In the genomic region with DNA sequence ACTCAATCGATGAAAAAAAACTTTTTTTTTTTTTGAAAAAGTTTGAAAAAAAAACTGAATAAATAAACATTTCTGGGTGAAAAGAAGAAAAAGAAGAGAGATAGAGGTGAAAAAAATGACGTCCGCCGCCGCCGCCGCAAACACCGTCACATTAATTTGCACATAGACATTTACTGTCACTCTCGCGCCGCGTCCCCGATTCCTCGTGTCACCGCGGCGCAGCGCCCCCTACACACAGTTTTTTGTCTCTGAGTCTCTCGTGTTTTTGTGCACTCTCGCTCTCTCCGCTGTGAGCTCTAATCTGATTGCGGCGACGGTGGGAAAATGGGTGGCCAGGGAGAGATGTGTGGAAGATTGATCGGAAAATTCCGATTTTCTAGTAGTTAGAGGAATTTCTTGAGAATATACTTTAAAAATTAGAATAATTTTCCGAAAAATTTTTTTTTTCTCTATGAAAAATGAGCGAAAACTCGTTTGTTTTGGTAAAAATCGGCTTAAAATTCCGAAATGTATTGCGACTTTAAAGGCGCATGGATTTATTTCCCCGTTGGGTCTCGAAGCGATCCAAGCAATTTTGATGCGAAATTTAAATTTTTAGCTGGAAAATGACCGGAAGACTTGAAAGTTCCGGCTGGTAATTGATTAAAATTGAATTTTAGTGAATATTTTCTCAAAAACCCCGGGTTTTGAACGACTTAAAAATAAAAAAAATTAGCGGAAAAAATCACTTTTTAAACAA, we compare ENCODE assay signal across 4 worm cellular contexts.
TF ChIP-seq lines count a peak whose summit lies in the region.

No protein-coding gene starts in this region.

TF ChIP-seq in whole organism, L1 larva, 84 proteins besides CTCF, POLR2A, EP300 and RAD21:
- TF ChIP-seq nhr-19 (GFP tag; conservative IDR thresholded peaks at IDR 0.05; lab: Robert Waterston, UW) = no peak
- TF ChIP-seq blmp-1 (tag; optimal IDR thresholded peaks at IDR 0.05; lab: Kevin White, UChicago) = peak; percentile 58
- TF ChIP-seq efl-1 (optimal IDR thresholded peaks at IDR 0.05; lab: Kevin White, UChicago) = peak; percentile 3 to 4
- TF ChIP-seq efl-1 (GFP tag; optimal IDR thresholded peaks at IDR 0.05 in 1 of 2; lab: Kevin White, UChicago) = peak; percentile 19 to 79
- TF ChIP-seq fos-1 (tag; optimal IDR thresholded peaks at IDR 0.05; lab: Kevin White, UChicago) = no peak
- TF ChIP-seq lin-35 (GFP tag; optimal IDR thresholded peaks at IDR 0.05; lab: Kevin White, UChicago) = peak in 1 of 2 experiments; percentile 2
- TF ChIP-seq unc-30 (tag; optimal IDR thresholded peaks at IDR 0.05; lab: Kevin White, UChicago) = no peak
- peak; percentile 41 for TF ChIP-seq F16B12.6 (tag; optimal IDR thresholded peaks at IDR 0.05; lab: Kevin White, UChicago)
- peak in 1 of 2 experiments; percentile 23 for TF ChIP-seq mdl-1 (tag; optimal IDR thresholded peaks at IDR 0.05; lab: Kevin White, UChicago)
- TF ChIP-seq dpl-1 (GFP tag; optimal IDR thresholded peaks at IDR 0.05; lab: Kevin White, UChicago) = peak; percentile 7 to 13 (median 11)
- TF ChIP-seq sup-37 (GFP tag; optimal IDR thresholded peaks at IDR 0.05; lab: Kevin White, UChicago) = no peak
- peak; percentile 37 for TF ChIP-seq nhr-85 (tag; lab: Kevin White, UChicago)
- TF ChIP-seq snu-23 (GFP tag; optimal IDR thresholded peaks at IDR 0.05; lab: Kevin White, UChicago) = peak; percentile 9
- TF ChIP-seq rnt-1 (tag; optimal IDR thresholded peaks at IDR 0.05; lab: Kevin White, UChicago) = peak; percentile 25
- no peak for TF ChIP-seq tbx-2 (tag; optimal IDR thresholded peaks at IDR 0.05; lab: Kevin White, UChicago)
- no peak for TF ChIP-seq pax-3 (tag; optimal IDR thresholded peaks at IDR 0.05; lab: Kevin White, UChicago)

TF ChIP-seq in whole organism, L3 larva, 47 proteins besides CTCF, POLR2A, EP300 and RAD21:
- TF ChIP-seq lin-15B (tag; optimal IDR thresholded peaks at IDR 0.05; lab: Kevin White, UChicago) (peak; percentile 1), ztf-11 (tag; optimal IDR thresholded peaks at IDR 0.05; lab: Kevin White, UChicago) (no peak), elt-2 (tag; optimal IDR thresholded peaks at IDR 0.05; lab: Kevin White, UChicago) (peak; percentile 33), nhr-23 (tag; optimal IDR thresholded peaks at IDR 0.05; lab: Kevin White, UChicago) (peak; percentile 3), hmg-11 (tag; optimal IDR thresholded peaks at IDR 0.05; lab: Kevin White, UChicago) (peak; percentile 38), R02D3.7 (tag; optimal IDR thresholded peaks at IDR 0.05; lab: Kevin White, UChicago) (no peak)

TF ChIP-seq in whole organism, L4 larva, 104 proteins besides CTCF, POLR2A, EP300 and RAD21 (continues in another document):
- TF ChIP-seq dmd-6 (GFP tag; IDR thresholded peaks at IDR 0.05; lab: Robert Waterston, UW) = peak; percentile 48; the same call in 1 of the 2 replicates
- TF ChIP-seq dpl-1 (GFP tag; optimal IDR thresholded peaks at IDR 0.05; lab: Kevin White, UChicago) = peak; percentile 3
- TF ChIP-seq tag-97 (GFP tag; IDR thresholded peaks at IDR 0.05; lab: Robert Waterston, UW) = no peak
- no peak for TF ChIP-seq nhr-48 (tag; optimal IDR thresholded peaks at IDR 0.05; lab: Kevin White, UChicago)
- TF ChIP-seq lin-38 (GFP tag; IDR thresholded peaks at IDR 0.05; lab: Robert Waterston, UW) = peak; percentile 59
- no peak for TF ChIP-seq jun-1 (tag; optimal IDR thresholded peaks at IDR 0.05; lab: Kevin White, UChicago)
- no peak for TF ChIP-seq Y48G9A.11 (GFP tag; IDR thresholded peaks at IDR 0.05; lab: Robert Waterston, UW)
- peak; percentile 61 for TF ChIP-seq mxl-3 (GFP tag; optimal IDR thresholded peaks at IDR 0.05; lab: Kevin White, UChicago)
- no peak for TF ChIP-seq F10B5.3 (tag; optimal IDR thresholded peaks at IDR 0.05; lab: Kevin White, UChicago)
- no peak for TF ChIP-seq daf-16 (GFP tag; optimal IDR thresholded peaks at IDR 0.05; lab: Kevin White, UChicago)
- TF ChIP-seq daf-16 (tag; optimal IDR thresholded peaks at IDR 0.05; lab: Kevin White, UChicago) = peak; percentile 38
- peak; percentile 75 for TF ChIP-seq hlh-30 (tag; optimal IDR thresholded peaks at IDR 0.05; lab: Kevin White, UChicago; ENCODE audit: insufficient read depth)
- no peak for TF ChIP-seq unc-39 (tag; optimal IDR thresholded peaks at IDR 0.05; lab: Kevin White, UChicago)
- TF ChIP-seq madf-5 (GFP tag; IDR thresholded peaks at IDR 0.05; lab: Robert Waterston, UW) = no peak
- TF ChIP-seq fos-1 (tag; optimal IDR thresholded peaks at IDR 0.05; lab: Kevin White, UChicago) = no peak
- no peak for TF ChIP-seq mxl-2 (GFP tag; conservative IDR thresholded peaks at IDR 0.05; lab: Robert Waterston, UW)
- peak; percentile 27 to 40 for TF ChIP-seq mdl-1 (tag; optimal IDR thresholded peaks at IDR 0.05; lab: Kevin White, UChicago)
- TF ChIP-seq mes-2 (tag; optimal IDR thresholded peaks at IDR 0.05; lab: Kevin White, UChicago; ENCODE audit: poor library complexity, severe bottlenecking) = peak; percentile 40
- peak; percentile 61 for TF ChIP-seq set-16 (GFP tag; IDR thresholded peaks at IDR 0.05; lab: Robert Waterston, UW)
- peak; percentile 40 for TF ChIP-seq aha-1 (tag; lab: Kevin White, UChicago)
- peak; percentile 63; the same call in 1 of the 2 replicates for TF ChIP-seq egl-43 (GFP tag; IDR thresholded peaks at IDR 0.05; lab: Robert Waterston, UW)
- peak; percentile 61 for TF ChIP-seq hlh-11 (tag; optimal IDR thresholded peaks at IDR 0.05; lab: Kevin White, UChicago)
- TF ChIP-seq spr-3 (GFP tag; optimal IDR thresholded peaks at IDR 0.05; lab: Kevin White, UChicago) = no peak
- TF ChIP-seq hmg-1.1 (GFP tag; IDR thresholded peaks at IDR 0.05; lab: Robert Waterston, UW) = peak; percentile 50; the same call in 1 of the 2 replicates
- TF ChIP-seq pqm-1 (tag; optimal IDR thresholded peaks at IDR 0.05; lab: Kevin White, UChicago) = peak; percentile 16
- TF ChIP-seq zfp-3 (GFP tag; conservative IDR thresholded peaks at IDR 0.05; lab: Robert Waterston, UW) = no peak
- no peak for TF ChIP-seq zfp-2 (tag; optimal IDR thresholded peaks at IDR 0.05; lab: Kevin White, UChicago)
- peak; percentile 42 for TF ChIP-seq dve-1 (tag; optimal IDR thresholded peaks at IDR 0.05; lab: Kevin White, UChicago; ENCODE audit: insufficient read depth)
- TF ChIP-seq unc-62 (GFP tag; optimal IDR thresholded peaks at IDR 0.05 in 1 of 2; lab: Kevin White, UChicago) = peak in 1 of 2 experiments; percentile 77
- no peak for TF ChIP-seq unc-62 (tag; optimal IDR thresholded peaks at IDR 0.05; lab: Kevin White, UChicago)
- peak; percentile 47; the same call in 1 of the 2 replicates for TF ChIP-seq madf-9 (GFP tag; conservative IDR thresholded peaks at IDR 0.05; lab: Robert Waterston, UW)

TF ChIP-seq in whole organism, young adult, 124 proteins besides CTCF, POLR2A, EP300 and RAD21 (continues in another document):
- TF ChIP-seq chd-7 (tag; optimal IDR thresholded peaks at IDR 0.05; lab: Kevin White, UChicago) (no peak), madf-3 (GFP tag; IDR thresholded peaks at IDR 0.05; lab: Robert Waterston, UW) (no peak), mcd-1 (GFP tag; IDR thresholded peaks at IDR 0.05; lab: Robert Waterston, UW) (peak; percentile 22; the same call in 1 of the 2 replicates), B0336.3 (GFP tag; IDR thresholded peaks at IDR 0.05; lab: Robert Waterston, UW) (no peak), rec-8 (tag; optimal IDR thresholded peaks at IDR 0.05; lab: Kevin White, UChicago) (no peak), Y53F4B.3 (GFP tag; IDR thresholded peaks at IDR 0.05; lab: Robert Waterston, UW) (no peak), lsy-27 (tag; optimal IDR thresholded peaks at IDR 0.05; lab: Kevin White, UChicago; ENCODE audit: borderline replicate concordance, insufficient read depth) (no peak), cebp-2 (GFP tag; IDR thresholded peaks at IDR 0.05; lab: Robert Waterston, UW) (no peak), tbx-9 (tag; optimal IDR thresholded peaks at IDR 0.05; lab: Kevin White, UChicago; ENCODE audit: borderline replicate concordance) (no peak), tlf-1 (GFP tag; optimal IDR thresholded peaks at IDR 0.05; lab: Kevin White, UChicago) (no peak), ztf-25 (GFP tag; IDR thresholded peaks at IDR 0.05; lab: Robert Waterston, UW) (no peak), ceh-100 (GFP tag; IDR thresholded peaks at IDR 0.05; lab: Robert Waterston, UW) (no peak), snpc-1.3 (tag; optimal IDR thresholded peaks at IDR 0.05; lab: Kevin White, UChicago; ENCODE audit: insufficient read depth) (no peak), K11D2.4 (GFP tag; IDR thresholded peaks at IDR 0.05; lab: Robert Waterston, UW) (no peak), F23B12.7 (tag; optimal IDR thresholded peaks at IDR 0.05; lab: Kevin White, UChicago; ENCODE audit: insufficient read depth) (no peak), C17E4.6 (GFP tag; IDR thresholded peaks at IDR 0.05; lab: Robert Waterston, UW) (no peak), bed-1 (GFP tag; IDR thresholded peaks at IDR 0.05; lab: Robert Waterston, UW) (no peak), let-526 (GFP tag; IDR thresholded peaks at IDR 0.05; lab: Robert Waterston, UW) (no peak), dpff-1 (tag; optimal IDR thresholded peaks at IDR 0.05; lab: Kevin White, UChicago) (no peak), lsl-1 (GFP tag; optimal IDR thresholded peaks at IDR 0.05; lab: Kevin White, UChicago) (no peak), snpc-1.1 (tag; optimal IDR thresholded peaks at IDR 0.05; lab: Kevin White, UChicago; ENCODE audit: insufficient read depth) (no peak), sea-2 (GFP tag; IDR thresholded peaks at IDR 0.05; lab: Robert Waterston, UW) (no peak), ceh-27 (GFP tag; optimal IDR thresholded peaks at IDR 0.05; lab: Kevin White, UChicago) (no peak), lag-1 (GFP tag; IDR thresholded peaks at IDR 0.05; lab: Robert Waterston, UW) (no peak), B0035.1 (tag; optimal IDR thresholded peaks at IDR 0.05; lab: Kevin White, UChicago) (no peak), atf-7 (tag; optimal IDR thresholded peaks at IDR 0.05; lab: Kevin White, UChicago) (no peak), attf-5 (GFP tag; optimal IDR thresholded peaks at IDR 0.05; lab: Kevin White, UChicago) (peak; percentile 22), madf-10 (tag; optimal IDR thresholded peaks at IDR 0.05; lab: Kevin White, UChicago) (peak; percentile 66), B0019.2 (GFP tag; conservative IDR thresholded peaks at IDR 0.05; lab: Robert Waterston, UW) (no peak), T26A5.8 (tag; optimal IDR thresholded peaks at IDR 0.05; lab: Kevin White, UChicago) (no peak), egl-44 (GFP tag; IDR thresholded peaks at IDR 0.05; lab: Robert Waterston, UW) (no peak), lir-1 (GFP tag; conservative IDR thresholded peaks at IDR 0.05; lab: Robert Waterston, UW) (no peak), hrde-1 (tag; optimal IDR thresholded peaks at IDR 0.05; lab: Kevin White, UChicago; ENCODE audit: borderline replicate concordance) (no peak), sptf-2 (GFP tag; optimal IDR thresholded peaks at IDR 0.05; lab: Kevin White, UChicago) (no peak), F37B4.10 (GFP tag; IDR thresholded peaks at IDR 0.05; lab: Robert Waterston, UW) (no peak), bed-2 (GFP tag; IDR thresholded peaks at IDR 0.05; lab: Robert Waterston, UW) (no peak), Y95B8A.8 (GFP tag; IDR thresholded peaks at IDR 0.05; lab: Robert Waterston, UW) (no peak)
